Worm (Caenorhabditis elegans) whole organism, L2 larva: ENCODE measurements around the gene F38B7.11.

ENCODE experiments used
- C34F6.9 ChIP-seq: fragments of 150-350 bp; optimal IDR thresholded peaks from 2 replicates; lab custom pipeline; 2014; ENCODE audit warnings: missing biosample characterization, missing genetic modification characterization
- F13H6.1 ChIP-seq: sonication (generic microtip); optimal IDR thresholded peaks from 2 replicates; lab custom pipeline; 2016; ENCODE audit warnings: missing genetic modification characterization, missing compliant biosample characterization
- R02D3.7 ChIP-seq: fragments of 150-350 bp; optimal IDR thresholded peaks from 2 replicates; lab custom pipeline; 2014; ENCODE audit warnings: missing biosample characterization, missing genetic modification characterization
- Y55F3AM.14 ChIP-seq: fragments of 200-800 bp; sonication (Bioruptor generic); optimal IDR thresholded peaks from 2 replicates; lab custom pipeline; 2018; ENCODE audit warnings: mild to moderate bottlenecking, missing genetic modification characterization, missing compliant biosample characterization
- alr-1 ChIP-seq: fragments of 150-350 bp; optimal IDR thresholded peaks from 2 replicates; lab custom pipeline; 2014; ENCODE audit warnings: missing biosample characterization, missing genetic modification characterization
- aly-2 ChIP-seq: fragments of 150-350 bp; optimal IDR thresholded peaks from 2 replicates; lab custom pipeline; 2014; ENCODE audit warnings: missing biosample characterization, missing genetic modification characterization
- ama-1 ChIP-seq: fragments of 150-350 bp; optimal IDR thresholded peaks from 2 replicates; lab custom pipeline; 2018; ENCODE audit warnings: inconsistent platforms
- blmp-1 ChIP-seq: sonication (generic microtip); optimal IDR thresholded peaks from 2 replicates; lab custom pipeline; 2017; ENCODE audit warnings: missing genetic modification characterization, mild to moderate bottlenecking, missing compliant biosample characterization, antibody characterized with exemption, moderate library complexity; ENCODE audit not compliant: insufficient read depth
- ceh-82 ChIP-seq: fragments of 150-350 bp; optimal IDR thresholded peaks from 2 replicates; lab custom pipeline; 2014; ENCODE audit warnings: missing biosample characterization, missing genetic modification characterization
- crh-2 ChIP-seq: sonication (generic microtip); optimal IDR thresholded peaks from 2 replicates; lab custom pipeline; 2017; ENCODE audit warnings: missing biosample characterization, missing genetic modification characterization
- dmd-4 ChIP-seq: sonication (generic microtip); optimal IDR thresholded peaks from 2 replicates; lab custom pipeline; 2017; ENCODE audit warnings: missing biosample characterization, missing genetic modification characterization
- egl-27 ChIP-seq: sonication (generic microtip); optimal IDR thresholded peaks from 3 replicates; lab custom pipeline; 2017; ENCODE audit warnings: missing biosample characterization, missing genetic modification reagents, missing genetic modification characterization
- elt-1 ChIP-seq: fragments of 150-350 bp; optimal IDR thresholded peaks from 2 replicates; lab custom pipeline; 2014; ENCODE audit warnings: missing biosample characterization, missing genetic modification characterization
- elt-3 ChIP-seq: sonication (generic microtip); optimal IDR thresholded peaks from 2 replicates; lab custom pipeline; 2017; ENCODE audit warnings: missing biosample characterization, missing genetic modification characterization
- fos-1 ChIP-seq: fragments of 150-350 bp; optimal IDR thresholded peaks from 2 replicates; lab custom pipeline; 2014; ENCODE audit warnings: missing biosample characterization, missing genetic modification characterization
- gmeb-1 ChIP-seq: fragments of 150-350 bp; optimal IDR thresholded peaks from 2 replicates; lab custom pipeline; 2014; ENCODE audit warnings: missing biosample characterization, missing genetic modification characterization
- lin-11 ChIP-seq: fragments of 150-350 bp; sonication (generic microtip); optimal IDR thresholded peaks from 2 replicates; lab custom pipeline; 2014; ENCODE audit warnings: missing biosample characterization, missing genetic modification characterization, inconsistent platforms, mixed read lengths
- lin-13 ChIP-seq: fragments of 150-350 bp; optimal IDR thresholded peaks from 2 replicates; lab custom pipeline; 2014; ENCODE audit warnings: missing biosample characterization, missing genetic modification reagents, missing genetic modification characterization
- lin-39 ChIP-seq: fragments of 150-350 bp; optimal IDR thresholded peaks from 2 replicates; lab custom pipeline; 2014; ENCODE audit warnings: missing biosample characterization, missing genetic modification reagents, missing genetic modification characterization
- lsy-2 ChIP-seq, 2 experiments: fragments of 150-350 bp in 1 of 2; sonication (generic microtip) in 1 of 2; optimal IDR thresholded peaks; 2 replicates each; lab custom pipeline; 2014 to 2017; ENCODE audit warnings: missing biosample characterization in 2 of 2, missing genetic modification characterization in 2 of 2
- nhr-10 ChIP-seq: sonication (generic microtip); optimal IDR thresholded peaks from 2 replicates; lab custom pipeline; 2017; ENCODE audit warnings: missing biosample characterization, missing genetic modification characterization
- nhr-11 ChIP-seq: fragments of 150-350 bp; optimal IDR thresholded peaks from 2 replicates; lab custom pipeline; 2014; ENCODE audit warnings: missing biosample characterization, missing genetic modification characterization
- nhr-12 ChIP-seq: fragments of 150-350 bp; optimal IDR thresholded peaks from 2 replicates; lab custom pipeline; 2014; ENCODE audit warnings: missing biosample characterization, missing genetic modification characterization
- nhr-129 ChIP-seq: fragments of 150-350 bp; optimal IDR thresholded peaks from 2 replicates; lab custom pipeline; 2014; ENCODE audit warnings: missing biosample characterization, missing genetic modification characterization
- nhr-21 ChIP-seq: fragments of 150-350 bp; optimal IDR thresholded peaks from 2 replicates; lab custom pipeline; 2014; ENCODE audit warnings: missing biosample characterization, missing genetic modification characterization
- nhr-237 ChIP-seq: fragments of 150-350 bp; optimal IDR thresholded peaks from 2 replicates; lab custom pipeline; 2014; ENCODE audit warnings: missing biosample characterization, missing genetic modification characterization
- nhr-25 ChIP-seq: fragments of 150-350 bp; sonication (generic microtip); optimal IDR thresholded peaks from 3 replicates; lab custom pipeline; 2014; ENCODE audit warnings: missing biosample characterization, missing genetic modification characterization
- nhr-6 ChIP-seq: fragments of 150-350 bp; optimal IDR thresholded peaks from 2 replicates; lab custom pipeline; 2014; ENCODE audit warnings: missing biosample characterization, missing genetic modification characterization
- nhr-77 ChIP-seq: fragments of 150-350 bp; optimal IDR thresholded peaks from 2 replicates; lab custom pipeline; 2014; ENCODE audit warnings: missing biosample characterization, missing genetic modification characterization
- sem-4 ChIP-seq: fragments of 150-350 bp; optimal IDR thresholded peaks from 2 replicates; lab custom pipeline; 2014; ENCODE audit warnings: missing biosample characterization, missing genetic modification reagents, missing genetic modification characterization
- skn-1 ChIP-seq: sonication (generic microtip); optimal IDR thresholded peaks from 2 replicates; lab custom pipeline; 2017; ENCODE audit warnings: missing biosample characterization, missing genetic modification characterization
- sma-3 ChIP-seq: sonication (generic microtip); optimal IDR thresholded peaks from 2 replicates; lab custom pipeline; 2016; ENCODE audit warnings: missing genetic modification reagents, missing genetic modification characterization, missing compliant biosample characterization
- sma-9 ChIP-seq, 2 experiments: fragments of 150-350 bp in 1 of 2; sonication (generic microtip) in 1 of 2; optimal IDR thresholded peaks; 2 replicates each; lab custom pipeline; 2014 to 2016; ENCODE audit warnings: missing genetic modification characterization in 2 of 2, mild to moderate bottlenecking in 1 of 2, missing biosample characterization in 1 of 2, missing compliant biosample characterization in 1 of 2, missing genetic modification reagents in 1 of 2, moderate library complexity in 1 of 2
- snpc-4 ChIP-seq: fragments of 150-350 bp; optimal IDR thresholded peaks from 2 replicates; lab custom pipeline; 2014; ENCODE audit warnings: missing biosample characterization, missing genetic modification characterization
- unc-39 ChIP-seq: fragments of 150-350 bp; optimal IDR thresholded peaks from 2 replicates; lab custom pipeline; 2014; ENCODE audit warnings: missing biosample characterization, missing genetic modification characterization
- unc-62 ChIP-seq: fragments of 150-350 bp; optimal IDR thresholded peaks from 2 replicates; lab custom pipeline; 2014; ENCODE audit warnings: missing biosample characterization, missing genetic modification reagents, missing genetic modification characterization
- ztf-1 ChIP-seq: fragments of 200-800 bp; sonication (Bioruptor generic); conservative IDR thresholded peaks from 2 replicates; pipeline ENCODE4 v1.3.6; 2022; ENCODE audit warnings: missing genetic modification characterization, missing compliant biosample characterization
- ztf-11 ChIP-seq: sonication (generic microtip); optimal IDR thresholded peaks from 2 replicates; lab custom pipeline; 2017; ENCODE audit warnings: missing biosample characterization, missing genetic modification characterization
- ztf-4 ChIP-seq: fragments of 150-350 bp; optimal IDR thresholded peaks from 2 replicates; lab custom pipeline; 2014; ENCODE audit warnings: missing biosample characterization, missing genetic modification characterization

F38B7.11 gene

ce11 chrV:11525338-11525737 is 21.6 kb upstream of the F38B7.11 start:
- TF ChIP-seq egl-27 (tag; lab: Kevin White, UChicago) = no peak
- TF ChIP-seq nhr-21 (tag; lab: Kevin White, UChicago) = no peak
- TF ChIP-seq nhr-237 (tag; lab: Kevin White, UChicago) = no peak
- no peak for TF ChIP-seq Y55F3AM.14 (GFP tag; lab: Kevin White, UChicago)
- TF ChIP-seq lin-11 (tag; lab: Kevin White, UChicago) = no peak
- no peak for TF ChIP-seq R02D3.7 (tag; lab: Kevin White, UChicago)
- no peak for TF ChIP-seq nhr-6
- TF ChIP-seq ceh-82 (tag; lab: Kevin White, UChicago) = no peak
- TF ChIP-seq nhr-129 = no peak
- no peak for TF ChIP-seq elt-3 (tag; lab: Kevin White, UChicago)
- TF ChIP-seq ztf-11 (tag; lab: Kevin White, UChicago) = no peak
- TF ChIP-seq F13H6.1 (tag; lab: Kevin White, UChicago) = peak; percentile 59
- TF ChIP-seq gmeb-1 = no peak
- no peak for TF ChIP-seq skn-1 (tag; lab: Kevin White, UChicago)
- no peak for TF ChIP-seq alr-1
- TF ChIP-seq sem-4 (tag; lab: Kevin White, UChicago) = no peak
- peak; percentile 61 for TF ChIP-seq nhr-25
- no peak for TF ChIP-seq nhr-11 (tag; lab: Kevin White, UChicago)
- TF ChIP-seq dmd-4 = no peak
- no peak for TF ChIP-seq aly-2 (tag; lab: Kevin White, UChicago)
- TF ChIP-seq lin-13 (GFP tag; lab: Kevin White, UChicago) = no peak
- TF ChIP-seq blmp-1 = peak; percentile 59
- TF ChIP-seq, all 48 proteins: peak for 3

- TF ChIP-seq lin-13 (GFP tag; lab: Kevin White, UChicago) (no peak), nhr-25 (peak; percentile 53)
Observed at ce11 chrV:11526927-11527491, 19.9 kb upstream of the F38B7.11 start.

- TF ChIP-seq ztf-4 (tag; lab: Kevin White, UChicago) = no peak
- no peak for TF ChIP-seq lin-13 (GFP tag; lab: Kevin White, UChicago)
- no peak for TF ChIP-seq ama-1
- TF ChIP-seq C34F6.9 = no peak
- TF ChIP-seq skn-1 (tag; lab: Kevin White, UChicago) = no peak
- no peak for TF ChIP-seq nhr-129
Observed at ce11 chrV:11527531-11527930, 19.4 kb upstream of the F38B7.11 start, which contains the start of gene ccch-1. TSS of gene ccch-1 (plus strand) at chrV:11527831.

- TF ChIP-seq crh-2 (tag; lab: Kevin White, UChicago) (no peak), elt-1 (no peak), unc-39 (tag; lab: Kevin White, UChicago) (no peak), nhr-25 (peak; percentile 30), nhr-129 (peak; percentile 13)
Observed at ce11 chrV:11528633-11529327, 18.1 kb upstream of the F38B7.11 start.

ce11 chrV:11529541-11529940 is 17.4 kb upstream of the F38B7.11 start:
- TF ChIP-seq R02D3.7 (tag; lab: Kevin White, UChicago) (no peak), nhr-10 (tag; lab: Kevin White, UChicago) (no peak), nhr-129 (peak; percentile 41), unc-62 (GFP tag; lab: Kevin White, UChicago) (no peak), F13H6.1 (tag; lab: Kevin White, UChicago) (peak; percentile 82), sma-9 (GFP tag; optimal IDR thresholded peaks at IDR 0.05; lab: Kevin White, UChicago) (peak; percentile 44), sma-9 (tag; optimal IDR thresholded peaks at IDR 0.05; lab: Kevin White, UChicago) (no peak), lin-39 (tag; lab: Kevin White, UChicago) (no peak), skn-1 (tag; lab: Kevin White, UChicago) (no peak)

- TF ChIP-seq nhr-77 (tag; lab: Kevin White, UChicago) (no peak), nhr-21 (tag; lab: Kevin White, UChicago) (peak; percentile 47), nhr-25 (peak; percentile 96), F13H6.1 (tag; lab: Kevin White, UChicago) (peak; percentile 48), lsy-2 (tag; optimal IDR thresholded peaks at IDR 0.05; lab: Kevin White, UChicago) (peak in 1 of 2 experiments; percentile 45), nhr-12 (tag; lab: Kevin White, UChicago) (no peak), ztf-4 (tag; lab: Kevin White, UChicago) (peak; percentile 16), nhr-6 (peak; percentile 73), sma-9 (GFP tag; optimal IDR thresholded peaks at IDR 0.05; lab: Kevin White, UChicago) (peak; percentile 65), sma-9 (tag; optimal IDR thresholded peaks at IDR 0.05; lab: Kevin White, UChicago) (no peak), blmp-1 (peak; percentile 97), nhr-237 (tag; lab: Kevin White, UChicago) (no peak), nhr-129 (peak; percentile 80), R02D3.7 (tag; lab: Kevin White, UChicago) (no peak), snpc-4 (peak; percentile 16), ztf-1 (GFP tag; lab: Robert Waterston, UW) (no peak), lin-39 (tag; lab: Kevin White, UChicago) (no peak), sma-3 (peak; percentile 82), Y55F3AM.14 (GFP tag; lab: Kevin White, UChicago) (peak; percentile 45), fos-1 (tag; lab: Kevin White, UChicago) (peak; percentile 18), alr-1 (no peak), ama-1 (no peak), egl-27 (tag; lab: Kevin White, UChicago) (peak; percentile 32), lin-11 (tag; lab: Kevin White, UChicago) (no peak)
Observed at ce11 chrV:11531100-11531499, 15.8 kb upstream of the F38B7.11 start.
